Fruit fly (Drosophila melanogaster) whole organism, adult: Measurements from ENCODE around the gene slow.

ENCODE experiments used
- CG11617 ChIP-seq: fragments of 200-800 bp; sonication (Bioruptor generic); optimal IDR thresholded peaks from 2 replicates; lab custom pipeline; 2017; ENCODE audit warnings: mild to moderate bottlenecking, missing biosample characterization, missing genetic modification reagents, missing genetic modification characterization
- CG1620 ChIP-seq: fragments of 200-800 bp; sonication (Bioruptor generic); optimal IDR thresholded peaks from 2 replicates; lab custom pipeline; 2016; ENCODE audit warnings: missing biosample characterization, missing genetic modification characterization
- CG33017 ChIP-seq: fragments of 200-800 bp; sonication (Bioruptor generic); optimal IDR thresholded peaks from 2 replicates; lab custom pipeline; 2018; ENCODE audit warnings: missing biosample characterization, mild to moderate bottlenecking, missing genetic modification characterization, moderate library complexity
- CG5204 ChIP-seq: fragments of 200-800 bp; sonication (Bioruptor generic); optimal IDR thresholded peaks from 2 replicates; lab custom pipeline; 2016; ENCODE audit warnings: missing biosample characterization, missing genetic modification characterization
- CG7045 ChIP-seq: fragments of 200-800 bp; sonication (Bioruptor generic); optimal IDR thresholded peaks from 2 replicates; lab custom pipeline; 2017; ENCODE audit warnings: missing biosample characterization, mild to moderate bottlenecking, missing genetic modification characterization
- Clk ChIP-seq: fragments of 200-800 bp; sonication (Bioruptor generic); optimal IDR thresholded peaks from 2 replicates; lab custom pipeline; 2017; ENCODE audit warnings: missing biosample characterization, missing genetic modification characterization
- Mnt ChIP-seq: fragments of 200-800 bp; sonication (Bioruptor generic); optimal IDR thresholded peaks from 2 replicates; lab custom pipeline; 2016; ENCODE audit warnings: missing biosample characterization, mild to moderate bottlenecking, missing genetic modification characterization
- bab1 ChIP-seq: fragments of 200-800 bp; sonication (Bioruptor generic); optimal IDR thresholded peaks from 3 replicates; lab custom pipeline; 2019; ENCODE audit warnings: missing biosample characterization, mild to moderate bottlenecking, missing genetic modification characterization, moderate library complexity
- cnc ChIP-seq, 2 experiments: fragments of >200 bp; optimal IDR thresholded peaks; 2 replicates each; lab custom pipeline; 2017
- kay ChIP-seq: fragments of 200-800 bp; sonication (Bioruptor generic); peaks from one replicate; lab custom pipeline; 2016; ENCODE audit warnings: missing biosample characterization, missing genetic modification characterization, borderline replicate concordance
- tj ChIP-seq: fragments of 200-800 bp; sonication (Bioruptor generic); optimal IDR thresholded peaks from 3 replicates; lab custom pipeline; 2017; ENCODE audit warnings: missing biosample characterization, mild to moderate bottlenecking, missing genetic modification characterization, moderate library complexity
- toe ChIP-seq: fragments of 200-800 bp; sonication (Bioruptor generic); optimal IDR thresholded peaks from 2 replicates; lab custom pipeline; 2016; ENCODE audit warnings: missing biosample characterization, missing genetic modification characterization

- TF ChIP-seq CG33017 (tag; lab: Kevin White, UChicago) = no peak
- no peak for TF ChIP-seq kay (GFP tag; lab: Kevin White, UChicago)
- TF ChIP-seq bab1 (GFP tag; lab: Kevin White, UChicago) = no peak
- no peak for TF ChIP-seq cnc (optimal IDR thresholded peaks at IDR 0.05; lab: Kevin White, UChicago)
- no peak for TF ChIP-seq CG5204 (GFP tag; lab: Kevin White, UChicago)
- no peak for TF ChIP-seq CG7045 (GFP tag; lab: Kevin White, UChicago)
- no peak for TF ChIP-seq tj (GFP tag; lab: Kevin White, UChicago)
- TF ChIP-seq Clk = no peak
- no peak for TF ChIP-seq CG11617 (GFP tag; lab: Kevin White, UChicago)
- no peak for TF ChIP-seq CG1620 (GFP tag; lab: Kevin White, UChicago)
- no peak for TF ChIP-seq Mnt (GFP tag; lab: Kevin White, UChicago)
- TF ChIP-seq toe = no peak
Observed at dm6 chr3L:4352009-4352408, 32.2 kb upstream of the slow start.
